Worm (Caenorhabditis elegans) whole organism, early embryonic: ENCODE results near the gene anmt-2.
A peak's percentile ranks its signal among the peaks of the same experiment; 100 is the strongest.

Experiments
- B0310.2 ChIP-seq: sonication (generic microtip); optimal IDR thresholded peaks from 2 replicates; lab custom pipeline; 2016; ENCODE audit warnings: mild to moderate bottlenecking, missing genetic modification characterization, missing compliant biosample characterization
- F13C5.2 ChIP-seq: sonication (generic microtip); optimal IDR thresholded peaks from 2 replicates; lab custom pipeline; 2017; ENCODE audit warnings: mild to moderate bottlenecking, missing genetic modification characterization, inconsistent platforms, missing compliant biosample characterization
- aly-1 ChIP-seq: sonication (generic microtip); optimal IDR thresholded peaks from 2 replicates; lab custom pipeline; 2016; ENCODE audit warnings: missing genetic modification characterization, missing compliant biosample characterization
- ama-1 ChIP-seq: fragments of 150-350 bp; optimal IDR thresholded peaks from 2 replicates; lab custom pipeline; 2014
- ceh-13 ChIP-seq: fragments of 200-800 bp; sonication (Bioruptor generic); optimal IDR thresholded peaks from 2 replicates; lab custom pipeline; 2018; ENCODE audit warnings: mild to moderate bottlenecking, missing genetic modification characterization, missing compliant biosample characterization
- ceh-36 ChIP-seq: sonication (generic microtip); optimal IDR thresholded peaks from 2 replicates; lab custom pipeline; 2016; ENCODE audit warnings: missing genetic modification characterization, inconsistent platforms, missing compliant biosample characterization
- ets-7 ChIP-seq: sonication (generic microtip); optimal IDR thresholded peaks from 2 replicates; lab custom pipeline; 2016; ENCODE audit warnings: missing genotype, missing genetic modification characterization, missing compliant biosample characterization
- flt-1 ChIP-seq: fragments of 200-800 bp; sonication (Bioruptor generic); IDR thresholded peaks from 2 replicates; pipeline ENCODE4 v1.3.6; 2022; ENCODE audit warnings: missing genetic modification characterization, missing compliant biosample characterization
- hmbx-1 ChIP-seq: sonication (generic microtip); optimal IDR thresholded peaks from 2 replicates; lab custom pipeline; 2016; ENCODE audit warnings: mild to moderate bottlenecking, missing genetic modification characterization, missing compliant biosample characterization
- hmg-4 ChIP-seq: fragments of 200-800 bp; sonication (Bioruptor generic); optimal IDR thresholded peaks from 2 replicates; lab custom pipeline; 2018; ENCODE audit warnings: mild to moderate bottlenecking, missing genetic modification characterization, missing compliant biosample characterization
- hnd-1 ChIP-seq: sonication (generic microtip); optimal IDR thresholded peaks from 2 replicates; lab custom pipeline; 2016; ENCODE audit warnings: missing genetic modification characterization, missing compliant biosample characterization
- pes-1 ChIP-seq: fragments of 200-800 bp; sonication (Bioruptor generic); IDR thresholded peaks from 2 replicates; pipeline ENCODE4 v1.3.6; 2022; ENCODE audit warnings: missing genetic modification reagents, missing genetic modification characterization, missing compliant biosample characterization
- scrt-1 ChIP-seq: fragments of 200-800 bp; sonication (Bioruptor generic); IDR thresholded peaks from 2 replicates; pipeline ENCODE4 v1.3.6; 2022; ENCODE audit warnings: missing genetic modification characterization, missing compliant biosample characterization
- sea-1 ChIP-seq: fragments of 200-800 bp; sonication (Bioruptor generic); conservative IDR thresholded peaks from 2 replicates; pipeline ENCODE4 v1.3.6; 2022; ENCODE audit warnings: missing genetic modification characterization, missing compliant biosample characterization
- tbx-11 ChIP-seq: fragments of 200-800 bp; sonication (Bioruptor generic); IDR thresholded peaks from 2 replicates; pipeline ENCODE4 v1.3.6; 2022; ENCODE audit warnings: missing genetic modification characterization, missing compliant biosample characterization
- tbx-37 ChIP-seq: fragments of 200-800 bp; sonication (Bioruptor generic); conservative IDR thresholded peaks from 2 replicates; pipeline ENCODE4 v1.3.6; 2022; ENCODE audit warnings: missing genetic modification reagents, missing genetic modification characterization, missing compliant biosample characterization
- tra-4 ChIP-seq: sonication (generic microtip); optimal IDR thresholded peaks from 2 replicates; lab custom pipeline; 2017; ENCODE audit warnings: missing genetic modification characterization, missing compliant biosample characterization

The anmt-2 gene

ce11 chrIII:6148684-6149083 lies 8.9 kb downstream of the anmt-2 start:
- TF ChIP-seq ceh-36 (tag; lab: Kevin White, UChicago): no peak
- no peak for TF ChIP-seq tbx-11 (GFP tag; lab: Robert Waterston, UW)
- TF ChIP-seq aly-1: no peak
- TF ChIP-seq flt-1 (GFP tag; lab: Robert Waterston, UW): no peak
- no peak for TF ChIP-seq F13C5.2 (tag; lab: Kevin White, UChicago)

ce11 chrIII:6147903-6148302 lies 9.7 kb downstream of the anmt-2 start, which contains the start of gene Y42G9A.2:
Gene Y42G9A.2 (plus strand): TSS chrIII:6148186.
- no peak for TF ChIP-seq tbx-11 (GFP tag; lab: Robert Waterston, UW)
- no peak for TF ChIP-seq tra-4 (tag; lab: Kevin White, UChicago)

ce11 chrIII:6146797-6147196 lies 10.8 kb downstream of the anmt-2 start:
- no peak for TF ChIP-seq scrt-1 (GFP tag; lab: Robert Waterston, UW)
- no peak for TF ChIP-seq ets-7
- TF ChIP-seq hmg-4 (GFP tag; lab: Kevin White, UChicago): no peak
- no peak for TF ChIP-seq B0310.2 (tag; lab: Kevin White, UChicago)
- TF ChIP-seq ama-1 (lab: Kevin White, UChicago): no peak
- no peak for TF ChIP-seq tbx-11 (GFP tag; lab: Robert Waterston, UW)
- TF ChIP-seq tra-4 (tag; lab: Kevin White, UChicago): no peak

- TF ChIP-seq B0310.2 (tag; lab: Kevin White, UChicago) (no peak), sea-1 (GFP tag; lab: Robert Waterston, UW) (no peak), ceh-36 (tag; lab: Kevin White, UChicago) (no peak), hmbx-1 (no peak)
These were observed 11.7 kb downstream of the anmt-2 start, which contains the start of gene Y42G9A.3 for ce11 chrIII:6145896-6146295. Gene Y42G9A.3 (plus strand): TSS chrIII:6146258.

ce11 chrIII:6145309-6145708 lies 12.2 kb downstream of the anmt-2 start:
- TF ChIP-seq hmbx-1 (no peak), flt-1 (GFP tag; lab: Robert Waterston, UW) (no peak), ceh-13 (no peak), scrt-1 (GFP tag; lab: Robert Waterston, UW) (no peak), pes-1 (no peak), F13C5.2 (tag; lab: Kevin White, UChicago) (no peak), tbx-11 (GFP tag; lab: Robert Waterston, UW) (no peak), ets-7 (no peak), sea-1 (GFP tag; lab: Robert Waterston, UW) (no peak), aly-1 (no peak), ceh-36 (tag; lab: Kevin White, UChicago) (no peak), B0310.2 (tag; lab: Kevin White, UChicago) (no peak), tbx-37 (GFP tag; lab: Robert Waterston, UW) (no peak), ama-1 (lab: Kevin White, UChicago) (no peak), tra-4 (tag; lab: Kevin White, UChicago) (no peak), hnd-1 (no peak), hmg-4 (GFP tag; lab: Kevin White, UChicago) (no peak)

- TF ChIP-seq tbx-37 (GFP tag; lab: Robert Waterston, UW): no peak
- TF ChIP-seq B0310.2 (tag; lab: Kevin White, UChicago): no peak
- no peak for TF ChIP-seq ets-7
- TF ChIP-seq flt-1 (GFP tag; lab: Robert Waterston, UW): no peak
- no peak for TF ChIP-seq hmg-4 (GFP tag; lab: Kevin White, UChicago)
- TF ChIP-seq tra-4 (tag; lab: Kevin White, UChicago): no peak
- no peak for TF ChIP-seq F13C5.2 (tag; lab: Kevin White, UChicago)
These were observed 13.1 kb downstream of the anmt-2 start for ce11 chrIII:6144390-6144962.

- TF ChIP-seq aly-1 (no peak), B0310.2 (tag; lab: Kevin White, UChicago) (no peak), scrt-1 (GFP tag; lab: Robert Waterston, UW) (no peak), F13C5.2 (tag; lab: Kevin White, UChicago) (peak; percentile 17), ceh-36 (tag; lab: Kevin White, UChicago) (no peak)
These were observed 16.0 kb downstream of the anmt-2 start for ce11 chrIII:6141532-6141931.

- TF ChIP-seq ama-1 (lab: Kevin White, UChicago): no peak
- no peak for TF ChIP-seq B0310.2 (tag; lab: Kevin White, UChicago)
- TF ChIP-seq hmg-4 (GFP tag; lab: Kevin White, UChicago): no peak
- TF ChIP-seq sea-1 (GFP tag; lab: Robert Waterston, UW): no peak
- TF ChIP-seq aly-1: no peak
- TF ChIP-seq ceh-36 (tag; lab: Kevin White, UChicago): no peak
- no peak for TF ChIP-seq tbx-11 (GFP tag; lab: Robert Waterston, UW)
These were observed 16.7 kb downstream of the anmt-2 start for ce11 chrIII:6140818-6141217.
